Worm (Caenorhabditis elegans) whole organism, L1 larva: ENCODE data around the gene slo-1.

Experiments
- C04F5.9 ChIP-seq: sonication (generic microtip); optimal IDR thresholded peaks from 2 replicates; lab custom pipeline; 2016; ENCODE audit warnings: missing genetic modification characterization, missing compliant biosample characterization
- ceh-63 ChIP-seq: fragments of 200-800 bp; sonication (Bioruptor generic); optimal IDR thresholded peaks from 2 replicates; lab custom pipeline; 2018; ENCODE audit warnings: mild to moderate bottlenecking, missing genetic modification characterization, missing compliant biosample characterization
- ceh-82 ChIP-seq, 3 experiments: fragments of 150-350 bp in 1 of 3; sonication (generic microtip) in 2 of 3; optimal IDR thresholded peaks; 2 replicates each; lab custom pipeline; 2014 to 2017; ENCODE audit warnings: missing biosample characterization in 3 of 3, missing genetic modification characterization in 3 of 3
- ceh-88 ChIP-seq: fragments of 200-800 bp; sonication (Bioruptor generic); IDR thresholded peaks from 2 replicates; pipeline ENCODE4 v1.3.6; 2022; ENCODE audit warnings: missing genetic modification characterization, missing compliant biosample characterization
- efl-3 ChIP-seq: fragments of 200-800 bp; sonication (Bioruptor generic); optimal IDR thresholded peaks from 2 replicates; lab custom pipeline; 2018; ENCODE audit warnings: mild to moderate bottlenecking, missing genetic modification characterization, missing compliant biosample characterization
- lin-14 ChIP-seq: fragments of 200-800 bp; sonication (Bioruptor generic); optimal IDR thresholded peaks from 2 replicates; lab custom pipeline; 2018; ENCODE audit warnings: mild to moderate bottlenecking, missing genetic modification characterization, moderate library complexity, missing compliant biosample characterization
- lsy-2 ChIP-seq, 2 experiments: fragments of 150-350 bp; optimal IDR thresholded peaks; 2 replicates each; lab custom pipeline; 2014; ENCODE audit warnings: missing biosample characterization in 2 of 2, missing genetic modification characterization in 2 of 2
- nhr-19 ChIP-seq: fragments of 200-800 bp; sonication (Bioruptor generic); conservative IDR thresholded peaks from 2 replicates; pipeline ENCODE4 v1.3.6; 2022; ENCODE audit warnings: missing genetic modification characterization, missing compliant biosample characterization
- nhr-71 ChIP-seq: sonication (generic microtip); optimal IDR thresholded peaks from 2 replicates; lab custom pipeline; 2016; ENCODE audit warnings: mild to moderate bottlenecking, missing genetic modification characterization, moderate library complexity, missing compliant biosample characterization
- nhr-77 ChIP-seq: fragments of 150-350 bp; optimal IDR thresholded peaks from 2 replicates; lab custom pipeline; 2014; ENCODE audit warnings: missing biosample characterization, missing genetic modification characterization
- nhr-84 ChIP-seq: sonication (generic microtip); optimal IDR thresholded peaks from 2 replicates; lab custom pipeline; 2017; ENCODE audit warnings: missing biosample characterization, missing genetic modification characterization
- rnt-1 ChIP-seq: sonication (generic microtip); optimal IDR thresholded peaks from 2 replicates; lab custom pipeline; 2016; ENCODE audit warnings: mild to moderate bottlenecking, missing genetic modification characterization, moderate library complexity, missing compliant biosample characterization
- unc-130 ChIP-seq: fragments of 150-350 bp; optimal IDR thresholded peaks from 2 replicates; lab custom pipeline; 2017; ENCODE audit warnings: missing biosample characterization, missing genetic modification characterization, inconsistent platforms
- unc-30 ChIP-seq: sonication (generic microtip); optimal IDR thresholded peaks from 2 replicates; lab custom pipeline; 2017; ENCODE audit warnings: missing biosample characterization, missing genetic modification characterization
- xbp-1 ChIP-seq: sonication (generic microtip); optimal IDR thresholded peaks from 2 replicates; lab custom pipeline; 2016; ENCODE audit warnings: missing genetic modification characterization, missing compliant biosample characterization
- zag-1 ChIP-seq: fragments of 150-350 bp; optimal IDR thresholded peaks from 2 replicates; lab custom pipeline; 2014; ENCODE audit warnings: missing biosample characterization, missing genetic modification characterization
- zip-4 ChIP-seq: fragments of 200-800 bp; sonication (Bioruptor generic); optimal IDR thresholded peaks from 2 replicates; lab custom pipeline; 2018; ENCODE audit warnings: mild to moderate bottlenecking, missing genetic modification characterization, moderate library complexity, missing compliant biosample characterization

Gene slo-1

ce11 chrV:18553750-18554149, 61.7 kb downstream of the slo-1 start, which contains the start of gene Y51A2D.8:
Gene Y51A2D.8, minus strand, starts transcription at chrV:18553850.
- no peak for TF ChIP-seq nhr-77 (tag; lab: Kevin White, UChicago)
- no peak for TF ChIP-seq nhr-84 (tag; lab: Kevin White, UChicago)
- TF ChIP-seq ceh-82 (tag; optimal IDR thresholded peaks at IDR 0.05; lab: Kevin White, UChicago): no peak
- TF ChIP-seq zag-1 (tag; lab: Kevin White, UChicago): no peak
- no peak for TF ChIP-seq C04F5.9
- no peak for TF ChIP-seq zip-4
- TF ChIP-seq unc-30 (tag; lab: Kevin White, UChicago): no peak
- TF ChIP-seq xbp-1 (tag; lab: Kevin White, UChicago): no peak
- TF ChIP-seq ceh-63 (GFP tag; lab: Kevin White, UChicago): no peak

- peak; percentile 42 for TF ChIP-seq nhr-71 (tag; lab: Kevin White, UChicago)
- TF ChIP-seq lsy-2 (tag; optimal IDR thresholded peaks at IDR 0.05; lab: Kevin White, UChicago): no peak
- no peak for TF ChIP-seq efl-3 (GFP tag; lab: Kevin White, UChicago)
- TF ChIP-seq nhr-19 (GFP tag; lab: Robert Waterston, UW): peak; percentile 28
- TF ChIP-seq ceh-88: no peak
- TF ChIP-seq rnt-1 (tag; lab: Kevin White, UChicago): peak; percentile 51
- TF ChIP-seq lin-14: peak; percentile 32
- peak; percentile 38 for TF ChIP-seq unc-130 (tag; lab: Kevin White, UChicago)
These were observed 64.4 kb downstream of the slo-1 start, which contains the start of the genes ttr-24 and ttr-25 for ce11 chrV:18556488-18556887. Gene ttr-24, minus strand, starts transcription at chrV:18556643. Gene ttr-25, plus strand, starts transcription at chrV:18556714.
